Fruit fly (Drosophila melanogaster) whole organism, embryonic: ENCODE data around the gene galectin.

Experiments used
- ATbp ChIP-seq: fragments of 200-800 bp; sonication (Bioruptor generic); optimal IDR thresholded peaks from 2 replicates; lab custom pipeline; 2017; ENCODE audit warnings: missing biosample characterization, mild to moderate bottlenecking, missing genetic modification characterization, missing genetic modification reagents
- Atf6 ChIP-seq: fragments of 200-800 bp; sonication (Bioruptor generic); IDR thresholded peaks from 2 replicates; pipeline ENCODE4 v1.3.6; 2022; ENCODE audit warnings: missing biosample characterization, missing genetic modification characterization
- B-H2 ChIP-seq: fragments of 200-800 bp; sonication (Bioruptor generic); optimal IDR thresholded peaks from 2 replicates; lab custom pipeline; 2018; ENCODE audit warnings: missing biosample characterization, mild to moderate bottlenecking, missing genetic modification characterization
- CG11695 ChIP-seq: fragments of 200-800 bp; sonication (Bioruptor generic); IDR thresholded peaks from 3 replicates; pipeline ENCODE4 v1.3.6; 2022; ENCODE audit warnings: missing biosample characterization, missing genetic modification characterization
- CG13287 ChIP-seq: fragments of 200-800 bp; sonication (Bioruptor generic); IDR thresholded peaks from 2 replicates; pipeline ENCODE4 v1.3.6; 2022; ENCODE audit warnings: missing biosample characterization, missing genetic modification characterization; ENCODE audit not compliant: partially characterized antibody
- CG13894 ChIP-seq: fragments of 200-800 bp; sonication (Bioruptor generic); optimal IDR thresholded peaks from 3 replicates; lab custom pipeline; 2018; ENCODE audit warnings: missing biosample characterization, mild to moderate bottlenecking, missing genetic modification characterization, moderate library complexity
- CG2116 ChIP-seq: fragments of 200-800 bp; sonication (Bioruptor generic); optimal IDR thresholded peaks from 3 replicates; lab custom pipeline; 2018; ENCODE audit warnings: missing biosample characterization, mild to moderate bottlenecking, missing genetic modification characterization
- CG3163 ChIP-seq: fragments of 200-800 bp; sonication (Bioruptor generic); optimal IDR thresholded peaks from 3 replicates; lab custom pipeline; 2016; ENCODE audit warnings: missing biosample characterization, missing genetic modification characterization
- CG34376 ChIP-seq: fragments of 200-800 bp; sonication (Bioruptor generic); optimal IDR thresholded peaks from 2 replicates; lab custom pipeline; 2018; ENCODE audit warnings: missing biosample characterization, mild to moderate bottlenecking, missing genetic modification characterization
- CG4328 ChIP-seq: fragments of 200-800 bp; sonication (Bioruptor generic); optimal IDR thresholded peaks from 3 replicates; lab custom pipeline; 2017; ENCODE audit warnings: missing biosample characterization, missing genetic modification reagents, missing genetic modification characterization
- CG4424 ChIP-seq: fragments of 200-800 bp; sonication (Bioruptor generic); optimal IDR thresholded peaks from 3 replicates; lab custom pipeline; 2016; ENCODE audit warnings: missing biosample characterization, missing genetic modification characterization
- CG4617 ChIP-seq: fragments of 200-800 bp; sonication (Bioruptor generic); optimal IDR thresholded peaks from 3 replicates; lab custom pipeline; 2016; ENCODE audit warnings: missing biosample characterization, missing genetic modification characterization, borderline replicate concordance
- CG6791 ChIP-seq: fragments of 200-800 bp; sonication (Bioruptor generic); IDR thresholded peaks from 3 replicates; pipeline ENCODE4 v1.3.6; 2022; ENCODE audit warnings: missing biosample characterization, missing genetic modification characterization; ENCODE audit not compliant: partially characterized antibody
- CG8281 ChIP-seq: fragments of 200-800 bp; sonication (Bioruptor generic); optimal IDR thresholded peaks from 2 replicates; lab custom pipeline; 2018; ENCODE audit warnings: missing biosample characterization, mild to moderate bottlenecking, missing genetic modification characterization, moderate library complexity
- CG8290 ChIP-seq, 3 experiments: fragments of 200-800 bp; sonication (Bioruptor generic); optimal IDR thresholded peaks; 2 replicates each; lab custom pipeline; 2016 to 2019; ENCODE audit warnings: missing biosample characterization in 3 of 3, missing genetic modification characterization in 3 of 3, mild to moderate bottlenecking in 2 of 3, moderate library complexity in 1 of 3
- CG8359 ChIP-seq: fragments of 200-800 bp; sonication (Bioruptor generic); optimal IDR thresholded peaks from 2 replicates; lab custom pipeline; 2017; ENCODE audit warnings: missing biosample characterization, mild to moderate bottlenecking, missing genetic modification characterization, borderline replicate concordance
- CG9876 ChIP-seq: fragments of 200-800 bp; sonication (Bioruptor generic); optimal IDR thresholded peaks from 2 replicates; lab custom pipeline; 2016; ENCODE audit warnings: missing biosample characterization, missing genetic modification characterization
- Chrac-16 ChIP-seq: fragments of 200-800 bp; sonication (Bioruptor generic); optimal IDR thresholded peaks from 3 replicates; lab custom pipeline; 2016; ENCODE audit warnings: missing biosample characterization, missing genetic modification characterization
- Dp ChIP-seq: fragments of 200-800 bp; sonication (Bioruptor generic); optimal IDR thresholded peaks from 2 replicates; lab custom pipeline; 2018; ENCODE audit warnings: missing biosample characterization, mild to moderate bottlenecking, missing genetic modification characterization, moderate library complexity
- E2f1 ChIP-seq: fragments of 200-800 bp; sonication (Bioruptor generic); IDR thresholded peaks from 2 replicates; pipeline ENCODE4 v1.3.6; 2022; ENCODE audit warnings: missing biosample characterization, missing genetic modification characterization
- Ets97D ChIP-seq: fragments of 200-800 bp; sonication (Bioruptor generic); optimal IDR thresholded peaks from 3 replicates; lab custom pipeline; 2016; ENCODE audit warnings: missing biosample characterization, missing genetic modification characterization
- Fer2 ChIP-seq: fragments of 200-800 bp; sonication (Bioruptor generic); optimal IDR thresholded peaks from 2 replicates; lab custom pipeline; 2018; ENCODE audit warnings: missing biosample characterization, mild to moderate bottlenecking, missing genetic modification characterization, moderate library complexity
- H2.0 ChIP-seq: fragments of 200-800 bp; sonication (Bioruptor generic); IDR thresholded peaks from 2 replicates; pipeline ENCODE4 v1.3.6; 2022; ENCODE audit warnings: missing biosample characterization, missing genetic modification characterization
- MTF-1 ChIP-seq: fragments of 200-800 bp; sonication (Bioruptor generic); optimal IDR thresholded peaks from 2 replicates; lab custom pipeline; 2018; ENCODE audit warnings: missing biosample characterization, mild to moderate bottlenecking, missing genetic modification characterization, borderline replicate concordance
- Med ChIP-seq: fragments of 200-800 bp; sonication (Bioruptor generic); peaks from one replicate; lab custom pipeline; 2016; ENCODE audit warnings: missing biosample characterization, missing genetic modification characterization, mild to moderate bottlenecking, inconsistent platforms, moderate library complexity
- Mes4 ChIP-seq: fragments of 200-800 bp; sonication (Bioruptor generic); optimal IDR thresholded peaks from 2 replicates; lab custom pipeline; 2016; ENCODE audit warnings: missing biosample characterization, missing genetic modification characterization
- Pdp1 ChIP-seq, 2 experiments: fragments of 200-800 bp; sonication (Bioruptor generic); optimal IDR thresholded peaks; 3 replicates each; lab custom pipeline; 2016; ENCODE audit warnings: missing biosample characterization in 2 of 2, missing genetic modification characterization in 2 of 2, mild to moderate bottlenecking in 1 of 2, moderate library complexity in 1 of 2
- Side ChIP-seq: fragments of 200-800 bp; sonication (Bioruptor generic); optimal IDR thresholded peaks from 2 replicates; lab custom pipeline; 2016; ENCODE audit warnings: missing biosample characterization, missing genetic modification characterization
- Sin3A ChIP-seq: fragments of >200 bp; optimal IDR thresholded peaks from 2 replicates; lab custom pipeline; 2018
- Sry-δ ChIP-seq: fragments of 200-800 bp; sonication (Bioruptor generic); optimal IDR thresholded peaks from 2 replicates; lab custom pipeline; 2016; ENCODE audit warnings: missing biosample characterization, missing genetic modification characterization
- bbx ChIP-seq: fragments of 200-800 bp; sonication (Bioruptor generic); IDR thresholded peaks from 2 replicates; pipeline ENCODE4 v1.3.6; 2022; ENCODE audit warnings: missing biosample characterization, missing genetic modification characterization; ENCODE audit not compliant: partially characterized antibody
- corto ChIP-seq: fragments of 200-800 bp; sonication (Bioruptor generic); optimal IDR thresholded peaks from 2 replicates; lab custom pipeline; 2016; ENCODE audit warnings: missing biosample characterization, mild to moderate bottlenecking, missing genetic modification characterization, moderate library complexity
- gfzf ChIP-seq: fragments of 200-800 bp; sonication (Bioruptor generic); optimal IDR thresholded peaks from 2 replicates; lab custom pipeline; 2016; ENCODE audit warnings: missing biosample characterization, mild to moderate bottlenecking, missing genetic modification characterization, moderate library complexity
- gro ChIP-seq: fragments of 200-800 bp; sonication (Bioruptor generic); optimal IDR thresholded peaks from 2 replicates; lab custom pipeline; 2016; ENCODE audit warnings: missing biosample characterization, missing genetic modification characterization
- h ChIP-seq: fragments of >200 bp; optimal IDR thresholded peaks from 2 replicates; lab custom pipeline; 2017
- hth ChIP-seq: fragments of >200 bp; optimal IDR thresholded peaks from 2 replicates; lab custom pipeline; 2017; ENCODE audit warnings: inconsistent platforms
- lbe ChIP-seq: fragments of 200-800 bp; sonication (Bioruptor generic); optimal IDR thresholded peaks from 2 replicates; lab custom pipeline; 2016; ENCODE audit warnings: missing biosample characterization, mild to moderate bottlenecking, missing genetic modification characterization
- nerfin-1 ChIP-seq: fragments of 200-800 bp; sonication (Bioruptor generic); optimal IDR thresholded peaks from 3 replicates; lab custom pipeline; 2019; ENCODE audit warnings: missing biosample characterization, mild to moderate bottlenecking, missing genetic modification characterization, moderate library complexity
- nerfin-2 ChIP-seq: fragments of 200-800 bp; sonication (Bioruptor generic); IDR thresholded peaks from 2 replicates; pipeline ENCODE4 v1.3.6; 2022; ENCODE audit warnings: missing biosample characterization, missing genetic modification characterization; ENCODE audit not compliant: partially characterized antibody
- pfk ChIP-seq: fragments of 200-800 bp; sonication (Bioruptor generic); optimal IDR thresholded peaks from 2 replicates; lab custom pipeline; 2018; ENCODE audit warnings: missing biosample characterization, mild to moderate bottlenecking, missing genetic modification characterization, moderate library complexity
- stwl ChIP-seq: fragments of 200-800 bp; sonication (Bioruptor generic); optimal IDR thresholded peaks from 3 replicates; lab custom pipeline; 2018; ENCODE audit warnings: missing biosample characterization, mild to moderate bottlenecking, missing genetic modification characterization, moderate library complexity
- sug ChIP-seq: fragments of 200-800 bp; optimal IDR thresholded peaks from 2 replicates; lab custom pipeline; 2019; ENCODE audit warnings: missing biosample characterization, mild to moderate bottlenecking, missing genetic modification characterization, moderate library complexity
- trem ChIP-seq: fragments of 200-800 bp; optimal IDR thresholded peaks from 3 replicates; lab custom pipeline; 2019; ENCODE audit warnings: missing biosample characterization, mild to moderate bottlenecking, missing genetic modification characterization, moderate library complexity
- twi ChIP-seq: fragments of 200-800 bp; optimal IDR thresholded peaks from 2 replicates; lab custom pipeline; 2019; ENCODE audit warnings: missing biosample characterization, mild to moderate bottlenecking, missing genetic modification characterization, moderate library complexity
- unpg ChIP-seq: fragments of 200-800 bp; sonication (Bioruptor generic); optimal IDR thresholded peaks from 3 replicates; lab custom pipeline; 2018; ENCODE audit warnings: missing biosample characterization, mild to moderate bottlenecking, missing genetic modification characterization, moderate library complexity

galectin gene

DNA sequence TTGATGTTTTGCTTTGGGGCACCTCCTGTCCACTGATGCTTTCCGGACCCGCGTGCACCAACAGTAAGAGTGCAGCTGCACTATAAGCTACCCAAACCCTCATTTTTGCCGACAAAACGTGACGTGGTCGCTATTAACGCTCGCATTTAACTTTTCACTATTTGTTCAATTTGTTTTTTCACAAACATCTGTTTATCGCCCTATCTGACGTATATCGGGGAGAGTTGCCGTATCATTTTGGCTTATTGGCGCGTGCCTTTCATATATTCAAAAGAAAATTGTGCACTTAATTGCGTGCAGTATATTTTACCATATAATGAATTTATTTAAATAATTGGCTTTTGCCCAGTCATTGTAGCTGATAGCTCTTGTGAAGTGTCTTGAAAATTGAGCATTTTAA, 35.0 kb downstream of the galectin start, which contains the start of the genes Nhe1 and Sam-S (continued):
- TF ChIP-seq twi: peak; percentile 15
- TF ChIP-seq Dp (GFP tag; lab: Kevin White, UChicago): peak; percentile 83
- peak; percentile 8 for TF ChIP-seq stwl
- peak; percentile 9 for TF ChIP-seq trem (tag; lab: Kevin White, UChicago)
- TF ChIP-seq CG6791 (GFP tag; lab: Robert Waterston, UW): 0 out of 3 replicates have a peak, but pooled peaks have one; percentile 27
- no peak for TF ChIP-seq CG8359 (GFP tag; lab: Kevin White, UChicago)
- peak; percentile 22 for TF ChIP-seq Sry-δ (GFP tag; lab: Kevin White, UChicago)
- TF ChIP-seq h (lab: Kevin White, UChicago): no peak
- peak; percentile 38 for TF ChIP-seq CG4617 (GFP tag; lab: Kevin White, UChicago)
- peak; percentile 29 for TF ChIP-seq CG2116 (GFP tag; lab: Kevin White, UChicago)
- 0 out of 2 replicates have a peak, but pooled peaks have one; percentile 39 for TF ChIP-seq nerfin-2 (GFP tag; lab: Robert Waterston, UW)
- no peak for TF ChIP-seq gro (GFP tag; lab: Kevin White, UChicago)
- TF ChIP-seq, all 482 proteins: peak for 24

DNA sequence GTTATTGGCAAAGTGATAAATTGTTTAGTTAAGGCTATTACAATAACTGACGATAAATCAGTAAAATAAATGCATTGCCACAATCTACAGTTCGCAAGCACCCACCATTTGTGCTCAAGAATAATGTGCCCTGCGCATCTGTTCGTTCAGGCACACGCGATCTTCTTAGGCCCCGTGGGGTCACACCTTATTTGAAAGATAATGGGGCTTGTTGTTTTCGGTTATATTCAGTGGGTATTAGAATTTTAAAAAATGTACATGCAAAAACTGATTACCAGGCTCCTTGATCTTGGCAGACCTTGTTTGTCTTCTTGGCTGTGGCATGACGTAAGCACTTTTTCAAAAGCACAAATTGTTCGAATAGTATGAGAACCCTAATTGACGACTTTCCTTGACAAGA, 35.5 kb downstream of the galectin start:
- no peak for TF ChIP-seq Chrac-16 (GFP tag; lab: Kevin White, UChicago)
- no peak for TF ChIP-seq CG9876 (GFP tag; lab: Kevin White, UChicago)
- peak; percentile 81 for TF ChIP-seq sug (tag; lab: Kevin White, UChicago)
- no peak for TF ChIP-seq Atf6 (GFP tag; lab: Robert Waterston, UW)
- no peak for TF ChIP-seq CG4328 (GFP tag; lab: Kevin White, UChicago)
- TF ChIP-seq gfzf: peak; percentile 25
- no peak for TF ChIP-seq Fer2 (tag; lab: Kevin White, UChicago)
- no peak for TF ChIP-seq CG8281 (tag; lab: Kevin White, UChicago)
- TF ChIP-seq Pdp1 (GFP tag; optimal IDR thresholded peaks at IDR 0.05; lab: Kevin White, UChicago): peak in 1 of 2 experiments; percentile 48
- no peak for TF ChIP-seq B-H2 (GFP tag; lab: Kevin White, UChicago)
- no peak for TF ChIP-seq MTF-1 (GFP tag; lab: Kevin White, UChicago)
- TF ChIP-seq CG6791 (GFP tag; lab: Robert Waterston, UW): 0 out of 3 replicates have a peak, but pooled peaks have one; percentile 9
- no peak for TF ChIP-seq E2f1 (GFP tag; lab: Robert Waterston, UW)
- TF ChIP-seq CG34376 (GFP tag; lab: Kevin White, UChicago): peak; percentile 42
- no peak for TF ChIP-seq Sin3A (lab: Kevin White, UChicago)
- no peak for TF ChIP-seq hth (lab: Kevin White, UChicago)
- no peak for TF ChIP-seq H2.0
- TF ChIP-seq lbe (GFP tag; lab: Kevin White, UChicago): no peak
- TF ChIP-seq Ets97D (GFP tag; lab: Kevin White, UChicago): no peak
- TF ChIP-seq Med (GFP tag; lab: Kevin White, UChicago): peak; percentile 38

DNA sequence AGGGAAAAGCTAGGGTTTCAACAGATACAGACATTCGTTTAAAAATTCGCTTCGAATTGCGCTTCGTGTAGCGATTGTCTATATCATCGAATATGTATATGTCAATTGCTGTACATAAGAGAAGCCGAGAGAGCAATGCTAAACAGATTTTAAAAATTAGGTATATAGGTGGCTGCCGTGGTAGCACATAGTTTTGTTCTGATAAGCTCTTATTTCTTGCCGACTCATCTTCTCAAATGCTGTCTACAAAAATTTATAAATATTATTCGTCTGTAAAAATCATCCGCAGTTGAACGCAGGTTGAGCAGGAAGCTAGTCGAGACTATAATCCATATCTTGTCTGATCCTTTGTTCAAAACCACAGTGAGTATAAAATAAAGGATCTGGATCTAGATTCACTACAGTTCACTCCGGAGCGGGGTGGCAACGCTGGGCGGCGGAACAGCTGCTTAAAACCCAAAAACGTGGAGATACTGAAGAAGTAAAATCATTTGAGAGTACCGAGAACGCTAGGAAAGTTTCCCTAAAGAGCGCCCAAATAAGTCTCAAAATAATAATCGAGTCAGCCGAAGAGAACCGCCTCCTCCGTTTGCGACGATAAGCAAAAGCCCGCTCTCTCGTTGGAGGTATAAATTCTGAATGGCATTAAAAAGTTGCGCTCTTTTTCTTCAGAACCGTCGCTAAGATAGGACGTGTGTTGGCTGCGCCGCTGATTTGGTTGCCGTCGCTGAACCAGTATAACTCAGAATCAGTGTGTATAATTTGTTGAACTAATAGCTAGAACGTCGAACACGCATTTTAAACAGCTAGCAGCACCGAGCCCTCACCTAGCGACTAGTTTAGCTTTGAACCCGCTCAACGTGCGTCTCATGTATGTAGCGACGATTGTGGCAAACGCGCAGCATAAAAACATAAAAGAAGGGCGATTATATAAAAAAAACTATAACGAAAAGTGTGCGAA, 36.2 kb downstream of the galectin start:
- TF ChIP-seq pfk (GFP tag; lab: Kevin White, UChicago) (peak; percentile 10), CG3163 (peak; percentile 98), corto (GFP tag; lab: Kevin White, UChicago) (no peak), CG11695 (peak; percentile 87), CG13894 (tag; lab: Kevin White, UChicago) (peak; percentile 80), unpg (GFP tag; lab: Kevin White, UChicago) (peak; percentile 22), bbx (GFP tag; lab: Robert Waterston, UW) (peak; percentile 43; the same call in 1 of the 2 replicates), CG8290 (GFP tag; optimal IDR thresholded peaks at IDR 0.05; lab: Kevin White, UChicago) (no peak), CG8290 (tag; optimal IDR thresholded peaks at IDR 0.05; lab: Kevin White, UChicago) (peak in 1 of 2 experiments; percentile 53), CG4424 (GFP tag; lab: Kevin White, UChicago) (peak; percentile 23), CG13287 (GFP tag; lab: Robert Waterston, UW) (peak; percentile 52), Side (GFP tag; lab: Kevin White, UChicago) (no peak), Mes4 (GFP tag; lab: Kevin White, UChicago) (no peak), ATbp (GFP tag; lab: Kevin White, UChicago) (no peak), nerfin-1 (tag; lab: Kevin White, UChicago) (peak; percentile 2)
